Worm (Caenorhabditis elegans) whole organism, midembryonic: ENCODE results near the gene F47B7.3.

Source experiments
- ref-1 ChIP-seq: fragments of 200-800 bp; sonication (Bioruptor generic); conservative IDR thresholded peaks from 2 replicates; pipeline ENCODE4 v1.3.6; 2022; ENCODE audit warnings: missing genetic modification reagents, missing genetic modification characterization, missing compliant biosample characterization
- ztf-23 ChIP-seq: fragments of 200-800 bp; sonication (Bioruptor generic); IDR thresholded peaks from 2 replicates; pipeline ENCODE4 v1.3.6; 2022; ENCODE audit warnings: missing genetic modification reagents, missing genetic modification characterization, missing compliant biosample characterization

DNA sequence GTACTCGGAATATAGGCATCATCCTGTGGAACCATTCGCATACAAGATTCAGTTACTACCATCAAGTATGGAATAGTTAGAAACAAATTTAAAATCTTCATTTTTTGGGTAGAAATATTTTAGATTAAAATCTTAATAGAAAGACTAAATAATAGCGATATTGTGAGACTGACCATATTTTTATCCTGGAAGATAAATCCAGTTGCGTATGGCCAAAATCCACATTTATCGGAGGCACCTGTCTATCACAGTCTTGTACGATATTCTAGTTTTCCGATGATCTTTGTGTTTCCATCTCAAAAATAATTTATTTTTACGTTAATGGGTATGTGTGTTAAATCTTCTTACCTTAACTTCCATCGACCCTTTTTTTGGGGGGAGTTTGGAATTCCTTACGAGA is at the start of gene F47B7.3:
- TF ChIP-seq ztf-23 (no peak), ref-1 (GFP tag; lab: Robert Waterston, UW) (no peak)
